Worm (Caenorhabditis elegans) whole organism, mixed stage, embryonic: ENCODE results near the gene gly-1.

Experiments
- M03D4.4 ChIP-seq: sonication (generic microtip); optimal IDR thresholded peaks from 2 replicates; lab custom pipeline; 2017; ENCODE audit warnings: mild to moderate bottlenecking, missing genetic modification characterization, missing compliant biosample characterization
- blmp-1 ChIP-seq: fragments of 150-350 bp; optimal IDR thresholded peaks from 2 replicates; lab custom pipeline; 2014; ENCODE audit warnings: missing biosample characterization, missing genetic modification characterization
- cnd-1 ChIP-seq: fragments of 200-800 bp; sonication (Bioruptor generic); optimal IDR thresholded peaks from 2 replicates; lab custom pipeline; 2018; ENCODE audit warnings: mild to moderate bottlenecking, missing genetic modification characterization, missing compliant biosample characterization
- elt-1 ChIP-seq: sonication (generic microtip); optimal IDR thresholded peaks from 2 replicates; lab custom pipeline; 2017; ENCODE audit warnings: missing genetic modification characterization, mild to moderate bottlenecking, missing compliant biosample characterization, antibody characterized with exemption, moderate library complexity, borderline replicate concordance; ENCODE audit not compliant: insufficient read depth
- elt-3 ChIP-seq: fragments of 150-350 bp; optimal IDR thresholded peaks from 2 replicates; lab custom pipeline; 2014; ENCODE audit warnings: missing biosample characterization, missing genetic modification characterization
- lin-13 ChIP-seq: fragments of 150-350 bp; optimal IDR thresholded peaks from 2 replicates; lab custom pipeline; 2014; ENCODE audit warnings: missing biosample characterization, missing genetic modification characterization
- mab-5 ChIP-seq: fragments of 150-350 bp; optimal IDR thresholded peaks from 2 replicates; lab custom pipeline; 2014; ENCODE audit warnings: missing biosample characterization, missing genetic modification characterization
- mep-1 ChIP-seq: fragments of 150-350 bp; optimal IDR thresholded peaks from 2 replicates; lab custom pipeline; 2017; ENCODE audit warnings: missing biosample characterization, missing genetic modification reagents, missing genetic modification characterization, inconsistent platforms
- nhr-237 ChIP-seq: fragments of 150-350 bp; optimal IDR thresholded peaks from 2 replicates; lab custom pipeline; 2014; ENCODE audit warnings: missing biosample characterization, missing genetic modification characterization
- nhr-28 ChIP-seq: fragments of 150-350 bp; optimal IDR thresholded peaks from 2 replicates; lab custom pipeline; 2014; ENCODE audit warnings: missing biosample characterization, missing genetic modification characterization
- snpc-4 ChIP-seq: fragments of 150-350 bp; optimal IDR thresholded peaks from 2 replicates; lab custom pipeline; 2014; ENCODE audit warnings: missing biosample characterization, missing genetic modification characterization
- unc-62 ChIP-seq: fragments of 150-350 bp; optimal IDR thresholded peaks from 2 replicates; lab custom pipeline; 2014; ENCODE audit warnings: missing biosample characterization, missing genetic modification reagents, missing genetic modification characterization

- no peak for TF ChIP-seq lin-13
- no peak for TF ChIP-seq nhr-28 (tag; lab: Kevin White, UChicago)
- TF ChIP-seq elt-1 (tag; lab: Kevin White, UChicago) = no peak
- no peak for TF ChIP-seq unc-62 (GFP tag; lab: Kevin White, UChicago)
- TF ChIP-seq nhr-237 = no peak
- no peak for TF ChIP-seq blmp-1 (tag; lab: Kevin White, UChicago)
- no peak for TF ChIP-seq cnd-1 (tag; lab: Kevin White, UChicago)
- TF ChIP-seq mab-5 = no peak
- no peak for TF ChIP-seq snpc-4
- no peak for TF ChIP-seq elt-3 (tag; lab: Kevin White, UChicago)
- no peak for TF ChIP-seq M03D4.4
- TF ChIP-seq mep-1 (tag; lab: Kevin White, UChicago) = no peak
Observed at ce11 chrII:10930678-10931650, 29.0 kb upstream of the gly-1 start.
